Worm (Caenorhabditis elegans): Measurements from ENCODE around the gene Y46C8AM.1.
"Not testable (repeated sequence)": the region's sequence is repeated elsewhere in the genome, so short reads cannot be mapped to it uniquely, and the experiment has no call there.

- not testable (repeated sequence) for TF ChIP-seq lin-32 (GFP tag; optimal IDR thresholded peaks at IDR 0.05); unc-39 (tag; optimal IDR thresholded peaks at IDR 0.05); nhr-12 (tag; optimal IDR thresholded peaks at IDR 0.05); lsy-2 (tag; optimal IDR thresholded peaks at IDR 0.05); ztf-11 (tag; optimal IDR thresholded peaks at IDR 0.05); lin-13 (tag; optimal IDR thresholded peaks at IDR 0.05); ces-1 (GFP tag; optimal IDR thresholded peaks at IDR 0.05); elt-1 (tag; optimal IDR thresholded peaks at IDR 0.05; ENCODE audit: borderline replicate concordance, insufficient read depth)
Measured at ce11 chrIV:3932408-3932807, 30.3 kb upstream of the Y46C8AM.1 start, which contains the start of gene clec-70.
